Worm (Caenorhabditis elegans) whole organism, L4/young adult: ENCODE results near the gene R08E5.4.

Experiments
- dao-5 ChIP-seq: sonication (generic microtip); optimal IDR thresholded peaks from 2 replicates; lab custom pipeline; 2016; ENCODE audit warnings: missing genotype, missing genetic modification characterization, moderate library complexity, missing compliant biosample characterization
- him-1 ChIP-seq: sonication (generic microtip); optimal IDR thresholded peaks from 2 replicates; lab custom pipeline; 2016; ENCODE audit warnings: missing genotype, missing genetic modification reagents, missing genetic modification characterization, missing compliant biosample characterization

- no peak for TF ChIP-seq dao-5 (tag; lab: Kevin White, UChicago)
- no peak for TF ChIP-seq him-1 (tag; lab: Kevin White, UChicago)
Measured at ce11 chrV:3799737-3800136, 31.4 kb downstream of the R08E5.4 start.
